Fruit fly (Drosophila melanogaster) whole organism, embryonic: ENCODE measurements around the gene CG33120.
A peak's percentile ranks its signal among the peaks of the same experiment; 100 is the strongest.

ENCODE experiments used
- CG11085 ChIP-seq: fragments of 200-800 bp; sonication (Bioruptor generic); IDR thresholded peaks from 2 replicates; pipeline ENCODE4 v1.3.6; 2022; ENCODE audit warnings: missing biosample characterization, missing genetic modification characterization
- CG12219 ChIP-seq: fragments of 200-800 bp; sonication (Bioruptor generic); optimal IDR thresholded peaks from 3 replicates; lab custom pipeline; 2018; ENCODE audit warnings: missing biosample characterization, mild to moderate bottlenecking, missing genetic modification characterization
- CG12744 ChIP-seq: fragments of 200-800 bp; sonication (Bioruptor generic); optimal IDR thresholded peaks from 2 replicates; lab custom pipeline; 2016; ENCODE audit warnings: missing biosample characterization, missing genetic modification characterization
- CG13424 ChIP-seq: fragments of 200-800 bp; sonication (Bioruptor generic); optimal IDR thresholded peaks from 2 replicates; lab custom pipeline; 2019; ENCODE audit warnings: missing biosample characterization, mild to moderate bottlenecking, missing genetic modification characterization, moderate library complexity
- CG13775 ChIP-seq: fragments of 200-800 bp; sonication (Bioruptor generic); optimal IDR thresholded peaks from 3 replicates; lab custom pipeline; 2017; ENCODE audit warnings: missing biosample characterization, mild to moderate bottlenecking, missing genetic modification characterization
- CG17829 ChIP-seq: fragments of 200-800 bp; optimal IDR thresholded peaks from 2 replicates; lab custom pipeline; 2019; ENCODE audit warnings: missing biosample characterization, mild to moderate bottlenecking, missing genetic modification characterization, moderate library complexity
- CG2678 ChIP-seq: fragments of 200-800 bp; sonication (Bioruptor generic); optimal IDR thresholded peaks from 3 replicates; lab custom pipeline; 2019; ENCODE audit warnings: missing biosample characterization, mild to moderate bottlenecking, missing genetic modification characterization, moderate library complexity
- CG3281 ChIP-seq: fragments of 200-800 bp; sonication (Bioruptor generic); optimal IDR thresholded peaks from 3 replicates; lab custom pipeline; 2017; ENCODE audit warnings: missing biosample characterization, mild to moderate bottlenecking, missing genetic modification characterization
- CG4328 ChIP-seq: fragments of 200-800 bp; sonication (Bioruptor generic); optimal IDR thresholded peaks from 3 replicates; lab custom pipeline; 2017; ENCODE audit warnings: missing biosample characterization, missing genetic modification reagents, missing genetic modification characterization
- CG4617 ChIP-seq: fragments of 200-800 bp; sonication (Bioruptor generic); optimal IDR thresholded peaks from 3 replicates; lab custom pipeline; 2016; ENCODE audit warnings: missing biosample characterization, missing genetic modification characterization, borderline replicate concordance
- CHES-1-like ChIP-seq: fragments of 200-800 bp; sonication (Bioruptor generic); optimal IDR thresholded peaks from 2 replicates; lab custom pipeline; 2016; ENCODE audit warnings: missing biosample characterization, missing genetic modification characterization
- CkIIα-i1 ChIP-seq: fragments of 200-800 bp; sonication (Bioruptor generic); IDR thresholded peaks from 2 replicates; pipeline ENCODE4 v1.3.6; 2022; ENCODE audit warnings: missing biosample characterization, missing genetic modification characterization
- Dip2 ChIP-seq: fragments of 200-800 bp; sonication (Bioruptor generic); IDR thresholded peaks from 2 replicates; pipeline ENCODE4 v1.3.6; 2022; ENCODE audit warnings: missing biosample characterization, missing genetic modification characterization
- Drgx ChIP-seq: fragments of 200-800 bp; sonication (Bioruptor generic); IDR thresholded peaks from 2 replicates; pipeline ENCODE4 v1.3.6; 2022; ENCODE audit warnings: missing biosample characterization, missing genetic modification characterization
- Elba2 ChIP-seq: fragments of 200-800 bp; sonication (Bioruptor generic); optimal IDR thresholded peaks from 3 replicates; lab custom pipeline; 2016; ENCODE audit warnings: missing biosample characterization, missing genetic modification characterization
- Fer1 ChIP-seq: fragments of 200-800 bp; sonication (Bioruptor generic); optimal IDR thresholded peaks from 2 replicates; lab custom pipeline; 2017; ENCODE audit warnings: missing biosample characterization, mild to moderate bottlenecking, missing genetic modification characterization
- Gsc ChIP-seq: fragments of 200-800 bp; sonication (Bioruptor generic); IDR thresholded peaks from 2 replicates; pipeline ENCODE4 v1.3.6; 2022; ENCODE audit warnings: missing biosample characterization, missing genetic modification characterization
- Gug ChIP-seq: fragments of 200-800 bp; sonication (Bioruptor generic); IDR thresholded peaks from 4 replicates; pipeline ENCODE4 v1.3.6; 2022; ENCODE audit warnings: missing biosample characterization, missing genetic modification characterization
- Hr39 ChIP-seq: fragments of >200 bp; optimal IDR thresholded peaks from 2 replicates; lab custom pipeline; 2017
- Med ChIP-seq: fragments of 200-800 bp; sonication (Bioruptor generic); peaks from one replicate; lab custom pipeline; 2016; ENCODE audit warnings: missing biosample characterization, missing genetic modification characterization, mild to moderate bottlenecking, inconsistent platforms, moderate library complexity
- Mrtf ChIP-seq: fragments of 200-800 bp; sonication (Bioruptor generic); IDR thresholded peaks from 3 replicates; pipeline ENCODE4 v1.3.6; 2022; ENCODE audit warnings: missing biosample characterization, missing genetic modification characterization
- Nf-YC ChIP-seq: fragments of 200-800 bp; optimal IDR thresholded peaks from 3 replicates; lab custom pipeline; 2019; ENCODE audit warnings: missing biosample characterization, mild to moderate bottlenecking, missing genetic modification characterization, moderate library complexity
- Pdp1 ChIP-seq, 2 experiments: fragments of 200-800 bp; sonication (Bioruptor generic); optimal IDR thresholded peaks; 3 replicates each; lab custom pipeline; 2016; ENCODE audit warnings: missing biosample characterization in 2 of 2, missing genetic modification characterization in 2 of 2, mild to moderate bottlenecking in 1 of 2, moderate library complexity in 1 of 2
- al ChIP-seq: fragments of 200-800 bp; sonication (Bioruptor generic); IDR thresholded peaks from 2 replicates; pipeline ENCODE4 v1.3.6; 2022; ENCODE audit warnings: missing biosample characterization, missing genetic modification characterization
- aop ChIP-seq: fragments of 200-800 bp; sonication (Bioruptor generic); IDR thresholded peaks from 2 replicates; pipeline ENCODE4 v1.3.6; 2022; ENCODE audit warnings: missing biosample characterization, missing genetic modification characterization
- ap ChIP-seq: fragments of 200-800 bp; sonication (Bioruptor generic); IDR thresholded peaks from 2 replicates; pipeline ENCODE4 v1.3.6; 2022; ENCODE audit warnings: missing biosample characterization, missing genetic modification characterization
- cg ChIP-seq: fragments of 200-800 bp; sonication (Bioruptor generic); optimal IDR thresholded peaks from 3 replicates; lab custom pipeline; 2019; ENCODE audit warnings: missing biosample characterization, mild to moderate bottlenecking, missing genetic modification characterization, moderate library complexity
- ci ChIP-seq: fragments of 200-800 bp; sonication (Bioruptor generic); IDR thresholded peaks from 3 replicates; pipeline ENCODE4 v1.3.6; 2022; ENCODE audit warnings: missing biosample characterization, missing genetic modification characterization
- crc ChIP-seq: fragments of 200-800 bp; sonication (Bioruptor generic); optimal IDR thresholded peaks from 2 replicates; lab custom pipeline; 2016; ENCODE audit warnings: missing biosample characterization, missing genetic modification characterization
- dan ChIP-seq: fragments of 200-800 bp; sonication (Bioruptor generic); IDR thresholded peaks from 2 replicates; pipeline ENCODE4 v1.3.6; 2022; ENCODE audit warnings: missing biosample characterization, missing genetic modification characterization
- disco-r ChIP-seq: fragments of 200-800 bp; sonication (Bioruptor generic); optimal IDR thresholded peaks from 2 replicates; lab custom pipeline; 2016; ENCODE audit warnings: missing biosample characterization, missing genetic modification characterization
- en ChIP-seq: fragments of 200-800 bp; sonication (Bioruptor generic); optimal IDR thresholded peaks from 2 replicates; lab custom pipeline; 2016; ENCODE audit warnings: missing biosample characterization, missing genetic modification characterization
- eyg ChIP-seq: fragments of 200-800 bp; sonication (Bioruptor generic); optimal IDR thresholded peaks from 3 replicates; lab custom pipeline; 2016; ENCODE audit warnings: missing biosample characterization, missing genetic modification characterization
- gfzf ChIP-seq: fragments of 200-800 bp; sonication (Bioruptor generic); optimal IDR thresholded peaks from 2 replicates; lab custom pipeline; 2016; ENCODE audit warnings: missing biosample characterization, mild to moderate bottlenecking, missing genetic modification characterization, moderate library complexity
- ind ChIP-seq: fragments of 200-800 bp; sonication (Bioruptor generic); optimal IDR thresholded peaks from 3 replicates; lab custom pipeline; 2016; ENCODE audit warnings: missing biosample characterization, missing genetic modification characterization
- insv ChIP-seq, 2 experiments: fragments of 200-800 bp; sonication (Bioruptor generic); optimal IDR thresholded peaks; 3 replicates each; lab custom pipeline; 2016 to 2018; ENCODE audit warnings: missing biosample characterization in 2 of 2, missing genetic modification characterization in 2 of 2
- inv ChIP-seq: fragments of 200-800 bp; sonication (Bioruptor generic); IDR thresholded peaks from 2 replicates; pipeline ENCODE4 v1.3.6; 2022; ENCODE audit warnings: missing biosample characterization, missing genetic modification characterization; ENCODE audit not compliant: partially characterized antibody
- jigr1 ChIP-seq: fragments of 200-800 bp; sonication (Bioruptor generic); IDR thresholded peaks from 3 replicates; pipeline ENCODE4 v1.3.6; 2022; ENCODE audit warnings: missing biosample characterization, missing genetic modification characterization
- ken ChIP-seq: fragments of 200-800 bp; sonication (Bioruptor generic); IDR thresholded peaks from 3 replicates; pipeline ENCODE4 v1.3.6; 2022; ENCODE audit warnings: missing biosample characterization, missing genetic modification characterization
- lilli ChIP-seq: fragments of 200-800 bp; sonication (Bioruptor generic); optimal IDR thresholded peaks from 3 replicates; lab custom pipeline; 2016; ENCODE audit warnings: missing biosample characterization, missing genetic modification characterization
- nerfin-1 ChIP-seq: fragments of 200-800 bp; sonication (Bioruptor generic); optimal IDR thresholded peaks from 3 replicates; lab custom pipeline; 2019; ENCODE audit warnings: missing biosample characterization, mild to moderate bottlenecking, missing genetic modification characterization, moderate library complexity
- nmo ChIP-seq: fragments of 200-800 bp; sonication (Bioruptor generic); optimal IDR thresholded peaks from 2 replicates; lab custom pipeline; 2018; ENCODE audit warnings: missing biosample characterization, mild to moderate bottlenecking, missing genetic modification characterization, moderate library complexity
- nom ChIP-seq: fragments of 200-800 bp; sonication (Bioruptor generic); optimal IDR thresholded peaks from 2 replicates; lab custom pipeline; 2017; ENCODE audit warnings: missing biosample characterization, missing genetic modification characterization, mild to moderate bottlenecking, moderate library complexity, missing genetic modification reagents
- pan ChIP-seq, 4 experiments: fragments of >200 bp in 3 of 4; fragments of 200-800 bp in 1 of 4; sonication (Bioruptor generic) in 1 of 4; optimal IDR thresholded peaks in 3 of 4; IDR thresholded peaks in 1 of 4; 2 replicates each; pipeline versions ENCODE4 v1.3.6 to Lab custom; 2017 to 2022; ENCODE audit warnings: missing biosample characterization in 2 of 4, missing genetic modification characterization in 2 of 4, mixed read lengths in 1 of 4
- prd ChIP-seq, 3 experiments: fragments of >200 bp in 2 of 3; fragments of 200-800 bp in 1 of 3; sonication (Bioruptor generic) in 1 of 3; optimal IDR thresholded peaks in 2 of 3; IDR thresholded peaks in 1 of 3; 2 replicates in 2 of 3; 3 replicates in 1 of 3; pipeline versions ENCODE4 v1.3.6 to Lab custom; 2017 to 2022; ENCODE audit warnings: missing biosample characterization in 1 of 3, missing genetic modification characterization in 1 of 3
- shn ChIP-seq: fragments of 200-800 bp; sonication (Bioruptor generic); optimal IDR thresholded peaks from 3 replicates; lab custom pipeline; 2016; ENCODE audit warnings: missing biosample characterization, missing genetic modification characterization
- sim ChIP-seq: fragments of 200-800 bp; sonication (Bioruptor generic); IDR thresholded peaks from 2 replicates; pipeline ENCODE4 v1.3.6; 2022; ENCODE audit warnings: missing biosample characterization, missing genetic modification characterization
- slp2 ChIP-seq: fragments of 200-800 bp; sonication (Bioruptor generic); optimal IDR thresholded peaks from 2 replicates; lab custom pipeline; 2016; ENCODE audit warnings: missing biosample characterization, missing genetic modification characterization
- sug ChIP-seq: fragments of 200-800 bp; optimal IDR thresholded peaks from 2 replicates; lab custom pipeline; 2019; ENCODE audit warnings: missing biosample characterization, mild to moderate bottlenecking, missing genetic modification characterization, moderate library complexity
- zen2 ChIP-seq: fragments of 200-800 bp; sonication (Bioruptor generic); IDR thresholded peaks from 3 replicates; pipeline ENCODE4 v1.3.6; 2022; ENCODE audit warnings: missing biosample characterization, missing genetic modification characterization; ENCODE audit not compliant: partially characterized antibody

Gene CG33120

DNA sequence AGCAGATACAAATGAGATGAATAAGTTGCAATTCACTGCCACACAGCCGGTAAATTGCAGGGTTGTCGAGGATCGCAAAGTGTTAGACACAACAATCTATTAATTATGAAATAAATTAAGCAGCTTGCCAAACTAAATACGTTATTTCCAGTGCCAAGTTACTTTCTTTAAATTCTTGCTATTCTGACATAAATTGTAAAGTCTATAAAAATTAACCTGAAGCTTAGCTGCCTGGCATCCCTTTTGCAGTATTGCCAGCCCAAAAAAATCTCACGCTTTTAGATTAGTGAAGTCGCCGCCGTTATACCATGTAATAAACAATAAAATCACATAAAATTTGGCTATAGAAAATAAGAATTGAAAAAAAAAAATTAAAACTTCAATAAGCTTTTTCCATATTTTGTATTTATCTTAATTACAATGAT is 13.3 kb upstream of the CG33120 start (continued):
- TF ChIP-seq ap (GFP tag; lab: Robert Waterston, UW) (peak; percentile 81), CG17829 (peak; percentile 94), jigr1 (GFP tag; lab: Robert Waterston, UW) (peak; percentile 55; the same call in 2 of the 3 replicates), Med (GFP tag; lab: Kevin White, UChicago) (peak; percentile 97), ind (GFP tag; lab: Kevin White, UChicago) (peak; percentile 91), Hr39 (lab: Kevin White, UChicago) (no peak), gfzf (GFP tag; lab: Kevin White, UChicago) (no peak), Mrtf (GFP tag; lab: Robert Waterston, UW) (peak; percentile 72; the same call in 2 of the 3 replicates), CkIIα-i1 (GFP tag; lab: Robert Waterston, UW) (peak; percentile 57; the same call in 1 of the 2 replicates), CG13424 (tag; lab: Kevin White, UChicago) (peak; percentile 96), CG4617 (GFP tag; lab: Kevin White, UChicago) (peak; percentile 72), cg (GFP tag; lab: Kevin White, UChicago) (no peak), CG12219 (peak; percentile 87), zen2 (no peak), CHES-1-like (GFP tag; lab: Kevin White, UChicago) (peak; percentile 85), sug (peak; percentile 84), crc (GFP tag; lab: Kevin White, UChicago) (peak; percentile 85), disco-r (peak; percentile 76), sim (GFP tag; lab: Robert Waterston, UW) (0 out of 2 replicates have a peak, but pooled peaks have one; percentile 51), CG3281 (GFP tag; lab: Kevin White, UChicago) (peak; percentile 92), pan (optimal IDR thresholded peaks at IDR 0.05; lab: Kevin White, UChicago) (no peak), pan (GFP tag; optimal IDR thresholded peaks at IDR 0.05 in 1 of 2, IDR thresholded peaks at IDR 0.05 in 1 of 2) (peak in 1 of 2 experiments; percentile 95), nmo (GFP tag; lab: Kevin White, UChicago) (peak; percentile 82), aop (GFP tag; lab: Robert Waterston, UW) (no peak), Elba2 (GFP tag; lab: Kevin White, UChicago) (peak; percentile 43), CG13775 (GFP tag; lab: Kevin White, UChicago) (peak; percentile 87), Fer1 (GFP tag; lab: Kevin White, UChicago) (peak; percentile 92), nom (GFP tag; lab: Kevin White, UChicago) (peak; percentile 90), CG2678 (peak; percentile 95), prd (optimal IDR thresholded peaks at IDR 0.05; lab: Kevin White, UChicago) (no peak), prd (GFP tag; IDR thresholded peaks at IDR 0.05; lab: Robert Waterston, UW) (peak; percentile 90), inv (GFP tag; lab: Robert Waterston, UW) (no peak), CG11085 (GFP tag; lab: Robert Waterston, UW) (peak; percentile 83), Drgx (peak; percentile 96), Pdp1 (GFP tag; optimal IDR thresholded peaks at IDR 0.05; lab: Kevin White, UChicago) (peak; percentile 69 to 78), Gsc (peak; percentile 73), en (GFP tag; lab: Kevin White, UChicago) (peak; percentile 75), ken (GFP tag; lab: Robert Waterston, UW) (peak; percentile 94), Gug (GFP tag; lab: Robert Waterston, UW) (peak; percentile 86), al (GFP tag; lab: Robert Waterston, UW) (peak; percentile 89), ci (peak; percentile 96), Dip2 (no peak), lilli (GFP tag; lab: Kevin White, UChicago) (peak; percentile 95), insv (GFP tag; optimal IDR thresholded peaks at IDR 0.05; lab: Kevin White, UChicago) (peak in 1 of 2 experiments; percentile 49), slp2 (GFP tag; lab: Kevin White, UChicago) (peak; percentile 75), shn (GFP tag; lab: Kevin White, UChicago) (peak; percentile 81), dan (0 out of 2 replicates have a peak, but pooled peaks have one; percentile 13), CG4328 (GFP tag; lab: Kevin White, UChicago) (peak; percentile 86), eyg (GFP tag; lab: Kevin White, UChicago) (peak; percentile 61), CG12744 (GFP tag; lab: Kevin White, UChicago) (peak; percentile 84), Nf-YC (peak; percentile 83), nerfin-1 (peak; percentile 87)
